Fruit fly (Drosophila melanogaster): Measurements from ENCODE around the gene Sarm.
A peak's percentile ranks its signal among the peaks of the same experiment; 100 is the strongest.

The Sarm gene

DNA sequence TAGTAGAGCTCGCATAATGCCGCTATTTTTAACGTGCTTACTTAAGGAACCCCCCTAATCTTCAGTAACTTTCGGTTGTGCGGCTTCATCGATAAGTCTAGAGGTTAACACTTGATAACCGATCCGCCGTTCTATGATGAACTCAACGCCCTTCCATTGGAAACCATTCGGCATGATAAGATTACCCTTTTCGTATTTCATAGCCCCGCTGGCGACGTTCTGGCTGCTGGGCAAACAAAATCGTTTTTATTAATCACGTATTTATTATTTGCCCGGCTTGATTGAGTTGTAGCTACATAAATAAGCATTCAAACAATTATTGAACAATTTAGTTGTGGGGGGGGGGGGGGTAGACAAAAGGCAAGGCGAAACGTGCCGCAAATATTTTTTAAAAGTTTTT is 29.9 kb downstream of the Sarm start:
- TF ChIP-seq chinmo (GFP tag; IDR thresholded peaks at IDR 0.05; ENCODE audit: partially characterized antibody) (no peak), CG17568 (GFP tag; optimal IDR thresholded peaks at IDR 0.05) (peak; percentile 55), chif (GFP tag; optimal IDR thresholded peaks at IDR 0.05) (no peak), mirr (GFP tag; optimal IDR thresholded peaks at IDR 0.05) (peak; percentile 92), CG10431 (GFP tag; optimal IDR thresholded peaks at IDR 0.05) (no peak), cas (GFP tag; IDR thresholded peaks at IDR 0.05) (no peak), Fer3 (tag; optimal IDR thresholded peaks at IDR 0.05) (peak; percentile 36), Hr78 (GFP tag; optimal IDR thresholded peaks at IDR 0.05) (peak in 1 of 2 experiments; percentile 95), dati (GFP tag; IDR thresholded peaks at IDR 0.05) (no peak), CG1603 (tag; optimal IDR thresholded peaks at IDR 0.05) (peak; percentile 17), hth (optimal IDR thresholded peaks at IDR 0.05) (no peak), CG17612 (GFP tag; IDR thresholded peaks at IDR 0.05) (no peak), org-1 (GFP tag; optimal IDR thresholded peaks at IDR 0.05) (no peak), CG14050 (GFP tag; IDR thresholded peaks at IDR 0.05) (no peak), CG6854 (GFP tag; optimal IDR thresholded peaks at IDR 0.05) (peak; percentile 28), emc (GFP tag; optimal IDR thresholded peaks at IDR 0.05) (no peak), CG12104 (GFP tag; optimal IDR thresholded peaks at IDR 0.05) (no peak), CG8388 (GFP tag; optimal IDR thresholded peaks at IDR 0.05) (no peak), CG6254 (GFP tag; optimal IDR thresholded peaks at IDR 0.05) (no peak), sim (GFP tag; IDR thresholded peaks at IDR 0.05) (no peak), CG34376 (GFP tag; optimal IDR thresholded peaks at IDR 0.05) (peak; percentile 95), Taf1 (GFP tag; IDR thresholded peaks at IDR 0.05) (no peak), CG17328 (GFP tag; IDR thresholded peaks at IDR 0.05) (no peak), Hey (tag; optimal IDR thresholded peaks at IDR 0.05) (peak; percentile 47), twi (tag; optimal IDR thresholded peaks at IDR 0.05) (no peak), gem (tag; optimal IDR thresholded peaks at IDR 0.05) (peak; percentile 34), Poxn (GFP tag; IDR thresholded peaks at IDR 0.05) (no peak), CG2875 (GFP tag; optimal IDR thresholded peaks at IDR 0.05) (no peak), CG13894 (tag; optimal IDR thresholded peaks at IDR 0.05) (peak; percentile 21), CG12769 (tag; optimal IDR thresholded peaks at IDR 0.05) (peak; percentile 42), Hmr (GFP tag; optimal IDR thresholded peaks at IDR 0.05) (peak; percentile 68), CG10209 (GFP tag; optimal IDR thresholded peaks at IDR 0.05) (peak; percentile 15), sug (tag; optimal IDR thresholded peaks at IDR 0.05) (peak; percentile 88), gro (GFP tag; optimal IDR thresholded peaks at IDR 0.05) (peak; percentile 68), dpn (GFP tag; optimal IDR thresholded peaks at IDR 0.05) (no peak), grn (GFP tag; optimal IDR thresholded peaks at IDR 0.05) (peak; percentile 79), CG15514 (GFP tag; optimal IDR thresholded peaks at IDR 0.05) (peak; percentile 44), Dfd (GFP tag; optimal IDR thresholded peaks at IDR 0.05) (no peak), CG12299 (tag; optimal IDR thresholded peaks at IDR 0.05) (no peak), zen2 (GFP tag; IDR thresholded peaks at IDR 0.05; ENCODE audit: partially characterized antibody) (no peak), crol (GFP tag; IDR thresholded peaks at IDR 0.05) (peak; percentile 79), wor (GFP tag; IDR thresholded peaks at IDR 0.05) (no peak), CG6813 (GFP tag; optimal IDR thresholded peaks at IDR 0.05) (peak; percentile 53), CG2116 (GFP tag; optimal IDR thresholded peaks at IDR 0.05) (peak; percentile 13), CG2202 (tag; optimal IDR thresholded peaks at IDR 0.05) (no peak), sob (GFP tag; IDR thresholded peaks at IDR 0.05) (peak; percentile 24; the same call in 1 of the 2 replicates), CG11247 (GFP tag; IDR thresholded peaks at IDR 0.05) (no peak), caup (GFP tag; optimal IDR thresholded peaks at IDR 0.05; ENCODE audit: severe bottlenecking) (peak; percentile 23), CG6791 (GFP tag; IDR thresholded peaks at IDR 0.05; ENCODE audit: partially characterized antibody) (no peak), CG10543 (GFP tag; optimal IDR thresholded peaks at IDR 0.05) (peak; percentile 79)

All from whole organism, embryonic.